Fruit fly (Drosophila melanogaster) whole organism, prepupa: Measurements from ENCODE around the gene Pdfr.

ENCODE experiments used
- Blimp-1 ChIP-seq: fragments of 200-800 bp; sonication (Bioruptor generic); optimal IDR thresholded peaks from 3 replicates; lab custom pipeline; 2017; ENCODE audit warnings: missing biosample characterization, missing genetic modification characterization, mild to moderate bottlenecking, moderate library complexity, missing genetic modification reagents
- CG11294 ChIP-seq: fragments of 200-800 bp; sonication (Bioruptor generic); IDR thresholded peaks from 2 replicates; pipeline ENCODE4 v1.3.6; 2022; ENCODE audit warnings: missing biosample characterization, missing genetic modification characterization
- CG34406 ChIP-seq: fragments of 200-800 bp; sonication (Bioruptor generic); optimal IDR thresholded peaks from 3 replicates; lab custom pipeline; 2016; ENCODE audit warnings: missing biosample characterization, missing genetic modification characterization
- CG8119 ChIP-seq: fragments of 200-800 bp; sonication (Bioruptor generic); IDR thresholded peaks from 3 replicates; pipeline ENCODE4 v1.3.6; 2022; ENCODE audit warnings: missing biosample characterization, missing genetic modification characterization
- Eip75B ChIP-seq: fragments of 200-800 bp; sonication (Bioruptor generic); optimal IDR thresholded peaks from 3 replicates; lab custom pipeline; 2016; ENCODE audit warnings: missing biosample characterization, missing genetic modification characterization
- Eip78C ChIP-seq: fragments of 200-800 bp; sonication (Bioruptor generic); peaks from one replicate; lab custom pipeline; 2016; ENCODE audit warnings: missing biosample characterization, missing genetic modification characterization
- Hr39 ChIP-seq: fragments of 200-800 bp; sonication (Bioruptor generic); optimal IDR thresholded peaks from 2 replicates; lab custom pipeline; 2016; ENCODE audit warnings: missing biosample characterization, missing genetic modification characterization
- Met ChIP-seq: fragments of 200-800 bp; sonication (Bioruptor generic); optimal IDR thresholded peaks from 3 replicates; lab custom pipeline; 2016; ENCODE audit warnings: missing biosample characterization, missing genetic modification characterization
- Sox102F ChIP-seq: fragments of 200-800 bp; sonication (Bioruptor generic); optimal IDR thresholded peaks from 2 replicates; lab custom pipeline; 2016; ENCODE audit warnings: missing biosample characterization, mild to moderate bottlenecking, missing genetic modification characterization
- dac ChIP-seq: fragments of 200-800 bp; sonication (Bioruptor generic); optimal IDR thresholded peaks from 2 replicates; lab custom pipeline; 2017; ENCODE audit warnings: missing biosample characterization, mild to moderate bottlenecking, missing genetic modification characterization
- net ChIP-seq: fragments of 200-800 bp; sonication (Bioruptor generic); optimal IDR thresholded peaks from 3 replicates; lab custom pipeline; 2016; ENCODE audit warnings: missing biosample characterization, missing genetic modification characterization
- ss ChIP-seq, 2 experiments: fragments of 200-800 bp; sonication (Bioruptor generic); optimal IDR thresholded peaks; 2 replicates in 1 of 2; 3 replicates in 1 of 2; lab custom pipeline; 2017 to 2018; ENCODE audit warnings: mild to moderate bottlenecking in 2 of 2, missing biosample characterization in 2 of 2, missing genetic modification characterization in 2 of 2, moderate library complexity in 1 of 2
- vri ChIP-seq: fragments of 200-800 bp; sonication (Bioruptor generic); optimal IDR thresholded peaks from 3 replicates; lab custom pipeline; 2016; ENCODE audit warnings: missing biosample characterization, mild to moderate bottlenecking, missing genetic modification characterization

dm6 chrX:2625009-2625408, 73.0 kb downstream of the Pdfr start:
- no peak for TF ChIP-seq Hr39 (GFP tag; lab: Kevin White, UChicago)
- no peak for TF ChIP-seq Eip78C (GFP tag; lab: Kevin White, UChicago)
- TF ChIP-seq Met (GFP tag; lab: Kevin White, UChicago): no peak
- TF ChIP-seq Blimp-1 (GFP tag; lab: Kevin White, UChicago): no peak
- TF ChIP-seq CG8119: no peak
- no peak for TF ChIP-seq CG11294
- TF ChIP-seq CG34406 (GFP tag; lab: Kevin White, UChicago): no peak
- TF ChIP-seq ss (GFP tag; optimal IDR thresholded peaks at IDR 0.05; lab: Kevin White, UChicago): no peak
- no peak for TF ChIP-seq dac (GFP tag; lab: Kevin White, UChicago)
- TF ChIP-seq Sox102F: no peak
- TF ChIP-seq Eip75B (GFP tag; lab: Kevin White, UChicago): no peak
- TF ChIP-seq net: no peak
- no peak for TF ChIP-seq vri (GFP tag; lab: Kevin White, UChicago)
